Fruit fly (Drosophila melanogaster) whole organism, wandering third instar larva: ENCODE data around the gene CG33169.

ENCODE experiments used
- Mio ChIP-seq: sonication (Bioruptor generic); optimal IDR thresholded peaks from 2 replicates; lab custom pipeline; 2016; ENCODE audit warnings: missing biosample characterization, missing genetic modification characterization
- Myc ChIP-seq: fragments of >200 bp; optimal IDR thresholded peaks from 2 replicates; lab custom pipeline; 2017
- N ChIP-seq: fragments of >200 bp; optimal IDR thresholded peaks from 2 replicates; lab custom pipeline; 2018; ENCODE audit warnings: missing biosample characterization, missing external identifiers, missing genetic modification characterization
- brk ChIP-seq: fragments of 200-800 bp; sonication (Bioruptor generic); optimal IDR thresholded peaks from 2 replicates; lab custom pipeline; 2016; ENCODE audit warnings: missing biosample characterization, mild to moderate bottlenecking, missing genetic modification characterization
- dl ChIP-seq, 2 experiments: fragments of 175-275, 200-275 bp in 1 of 2; fragments of 200-275 bp in 1 of 2; sonication (Bioruptor generic); optimal IDR thresholded peaks; lab custom pipeline; 2018; ENCODE audit warnings: mild to moderate bottlenecking in 2 of 2, missing biosample characterization in 2 of 2, missing genetic modification characterization in 2 of 2, moderate library complexity in 2 of 2; ENCODE audit not compliant: partially characterized antibody in 2 of 2, insufficient read depth in 1 of 2
- dsf ChIP-seq: sonication (Bioruptor generic); optimal IDR thresholded peaks from 2 replicates; lab custom pipeline; 2016; ENCODE audit warnings: missing biosample characterization, missing genetic modification characterization, borderline replicate concordance
- ey ChIP-seq: fragments of 200-800 bp; sonication (Bioruptor generic); optimal IDR thresholded peaks from 2 replicates; lab custom pipeline; 2016; ENCODE audit warnings: missing biosample characterization, missing genetic modification characterization
- foxo ChIP-seq, 2 experiments: fragments of 200-800 bp; sonication (Bioruptor generic); optimal IDR thresholded peaks; 2 replicates in 1 of 2; 3 replicates in 1 of 2; lab custom pipeline; 2016 to 2017; ENCODE audit warnings: missing biosample characterization in 2 of 2, missing genetic modification characterization in 2 of 2
- fru ChIP-seq: fragments of 200-800 bp; sonication (Bioruptor generic); optimal IDR thresholded peaks from 3 replicates; lab custom pipeline; 2016; ENCODE audit warnings: missing biosample characterization, mild to moderate bottlenecking, missing genetic modification characterization
- sage ChIP-seq: fragments of 200-800 bp; sonication (Bioruptor generic); optimal IDR thresholded peaks from 2 replicates; lab custom pipeline; 2016; ENCODE audit warnings: missing biosample characterization, mild to moderate bottlenecking, missing genetic modification characterization
- sv ChIP-seq: fragments of 200-800 bp; sonication (Bioruptor generic); optimal IDR thresholded peaks from 3 replicates; lab custom pipeline; 2016; ENCODE audit warnings: missing biosample characterization, missing genetic modification characterization
- tai ChIP-seq: sonication (Bioruptor generic); optimal IDR thresholded peaks from 2 replicates; lab custom pipeline; 2016; ENCODE audit warnings: missing biosample characterization, missing genetic modification characterization
- usp ChIP-seq: fragments of >200 bp; optimal IDR thresholded peaks from 2 replicates; lab custom pipeline; 2017; ENCODE audit warnings: missing biosample characterization, missing genetic modification characterization

DNA sequence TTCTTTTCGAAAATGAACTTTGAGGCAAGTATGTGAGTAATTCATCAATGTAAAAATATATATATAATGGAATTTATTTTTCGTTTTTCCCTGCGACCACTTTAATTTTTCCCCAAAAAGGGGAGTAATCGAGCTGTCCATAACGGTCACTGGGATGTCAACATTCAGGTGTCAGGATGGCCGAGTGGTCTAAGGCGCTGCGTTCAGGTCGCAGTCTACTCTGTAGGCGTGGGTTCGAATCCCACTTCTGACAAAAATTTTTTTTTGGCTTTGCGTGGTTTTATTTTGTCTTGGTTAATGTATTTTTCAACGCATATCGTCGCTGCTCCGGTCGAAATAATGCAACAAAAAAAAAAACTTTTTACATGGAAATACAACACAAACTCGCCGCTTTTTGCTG is 20.6 kb upstream of the CG33169 start:
- TF ChIP-seq ey (GFP tag; lab: Kevin White, UChicago) (no peak), dl (GFP tag; optimal IDR thresholded peaks at IDR 0.05; lab: Kevin White, UChicago; ENCODE audit: insufficient read depth in 1 of 2, partially characterized antibody in 2 of 2) (no peak), Mio (GFP tag; lab: Kevin White, UChicago) (no peak), usp (no peak), Myc (lab: Kevin White, UChicago) (no peak), sv (GFP tag; lab: Kevin White, UChicago) (no peak), dsf (GFP tag; lab: Kevin White, UChicago) (no peak), sage (GFP tag; lab: Kevin White, UChicago) (no peak), tai (no peak), N (no peak), foxo (GFP tag; optimal IDR thresholded peaks at IDR 0.05; lab: Kevin White, UChicago) (no peak), fru (no peak), brk (GFP tag; lab: Kevin White, UChicago) (no peak)
